Worm (Caenorhabditis elegans): Measurements from ENCODE around the gene C49C8.5.
A peak's percentile ranks its signal among the peaks of the same experiment; 100 is the strongest.

Gene C49C8.5

ce11 chrIV:8628262-8628661 is 25.2 kb downstream of the C49C8.5 start:
- TF ChIP-seq zip-2 (tag; optimal IDR thresholded peaks at IDR 0.05) (no peak), cey-2 (tag; optimal IDR thresholded peaks at IDR 0.05; ENCODE audit: borderline replicate concordance, insufficient read depth) (no peak), attf-4 (tag; optimal IDR thresholded peaks at IDR 0.05) (no peak), zfp-2 (tag; optimal IDR thresholded peaks at IDR 0.05) (no peak), unc-39 (tag; optimal IDR thresholded peaks at IDR 0.05) (no peak), lin-13 (GFP tag; optimal IDR thresholded peaks at IDR 0.05) (no peak), nhr-42 (GFP tag; IDR thresholded peaks at IDR 0.05) (no peak), nhr-10 (tag; optimal IDR thresholded peaks at IDR 0.05) (no peak), nhr-11 (tag; optimal IDR thresholded peaks at IDR 0.05) (no peak)

- TF ChIP-seq daf-16 (GFP tag; optimal IDR thresholded peaks at IDR 0.05) (no peak), daf-16 (tag; optimal IDR thresholded peaks at IDR 0.05) (peak; percentile 48), nhr-41 (GFP tag; IDR thresholded peaks at IDR 0.05) (no peak), unc-62 (GFP tag; optimal IDR thresholded peaks at IDR 0.05 in 1 of 2) (peak in 1 of 2 experiments; percentile 79), unc-62 (tag; optimal IDR thresholded peaks at IDR 0.05) (no peak), rbr-2 (tag; optimal IDR thresholded peaks at IDR 0.05) (peak; percentile 4), sdz-12 (GFP tag; optimal IDR thresholded peaks at IDR 0.05) (no peak), mxl-3 (GFP tag; optimal IDR thresholded peaks at IDR 0.05) (peak; percentile 73), egl-43 (GFP tag; IDR thresholded peaks at IDR 0.05) (peak; percentile 43; the same call in 1 of the 2 replicates), snpc-4 (tag; optimal IDR thresholded peaks at IDR 0.05) (no peak), ctbp-1 (GFP tag; IDR thresholded peaks at IDR 0.05) (no peak), mep-1 (tag; optimal IDR thresholded peaks at IDR 0.05) (peak; percentile 51), nhr-25 (tag; optimal IDR thresholded peaks at IDR 0.05; ENCODE audit: borderline replicate concordance, insufficient read depth) (peak; percentile 28), zip-11 (GFP tag; IDR thresholded peaks at IDR 0.05) (no peak), hmg-1.1 (GFP tag; IDR thresholded peaks at IDR 0.05) (peak; percentile 52; the same call in 1 of the 2 replicates), hif-1 (tag; optimal IDR thresholded peaks at IDR 0.05) (no peak), nhr-6 (tag; optimal IDR thresholded peaks at IDR 0.05) (peak; percentile 28), set-16 (GFP tag; IDR thresholded peaks at IDR 0.05) (0 out of 2 replicates have a peak, but pooled peaks have one; percentile 20), dmd-6 (GFP tag; IDR thresholded peaks at IDR 0.05) (peak; percentile 16; the same call in 1 of the 2 replicates), aly-2 (tag; optimal IDR thresholded peaks at IDR 0.05) (no peak), nhr-77 (tag; optimal IDR thresholded peaks at IDR 0.05) (no peak), dve-1 (tag; optimal IDR thresholded peaks at IDR 0.05; ENCODE audit: insufficient read depth) (peak; percentile 14), nhr-42 (GFP tag; IDR thresholded peaks at IDR 0.05) (no peak), mdt-29 (GFP tag; IDR thresholded peaks at IDR 0.05) (no peak), lsy-2 (tag; optimal IDR thresholded peaks at IDR 0.05) (peak in 1 of 2 experiments; percentile 44), F44E2.7 (GFP tag; IDR thresholded peaks at IDR 0.05) (no peak), T26A8.4 (GFP tag; IDR thresholded peaks at IDR 0.05) (peak; percentile 51; the same call in 1 of the 2 replicates), dpl-1 (GFP tag; optimal IDR thresholded peaks at IDR 0.05) (peak; percentile 9), nhr-28 (tag; optimal IDR thresholded peaks at IDR 0.05) (peak; percentile 66), mes-2 (tag; optimal IDR thresholded peaks at IDR 0.05; ENCODE audit: poor library complexity, severe bottlenecking) (peak; percentile 53), F10B5.3 (tag; optimal IDR thresholded peaks at IDR 0.05) (no peak), hlh-11 (tag; optimal IDR thresholded peaks at IDR 0.05) (peak; percentile 66), ceh-44 (GFP tag; IDR thresholded peaks at IDR 0.05) (no peak), pha-4 (GFP tag; IDR thresholded peaks at IDR 0.05) (no peak), pha-4 (tag; optimal IDR thresholded peaks at IDR 0.05) (no peak), hlh-30 (tag; optimal IDR thresholded peaks at IDR 0.05; ENCODE audit: insufficient read depth) (peak; percentile 53), ceh-32 (tag; optimal IDR thresholded peaks at IDR 0.05; ENCODE audit: poor library complexity) (no peak), aha-1 (tag) (peak; percentile 89), mdl-1 (tag; optimal IDR thresholded peaks at IDR 0.05) (peak in 1 of 2 experiments; percentile 44), lir-3 (tag; optimal IDR thresholded peaks at IDR 0.05) (no peak), Y75B8A.6 (GFP tag; IDR thresholded peaks at IDR 0.05) (no peak)
Measured at ce11 chrIV:8627328-8627727, 26.1 kb downstream of the C49C8.5 start, which contains the start of gene F42A9.11. F42A9.11 (plus strand) TSS chrIV:8627637.
